Fruit fly (Drosophila melanogaster): ENCODE results near the gene CG5986.

dm6 chr3R:24047226-24047976, at the start of gene CG5986:
- TF ChIP-seq usp (GFP tag; optimal IDR thresholded peaks at IDR 0.05): no peak
- TF ChIP-seq CG8478 (optimal IDR thresholded peaks at IDR 0.05): no peak
- TF ChIP-seq pan (optimal IDR thresholded peaks at IDR 0.05): no peak
